Worm (Caenorhabditis elegans): Measurements from ENCODE around the gene ten-1.

- TF ChIP-seq ama-1 (optimal IDR thresholded peaks at IDR 0.05) (no peak), mdl-1 (tag; optimal IDR thresholded peaks at IDR 0.05) (no peak), nhr-77 (tag; optimal IDR thresholded peaks at IDR 0.05) (no peak), nhr-237 (tag; optimal IDR thresholded peaks at IDR 0.05) (no peak), ztf-11 (tag; optimal IDR thresholded peaks at IDR 0.05) (no peak), unc-39 (tag; optimal IDR thresholded peaks at IDR 0.05) (no peak), skn-1 (tag; optimal IDR thresholded peaks at IDR 0.05) (no peak)
Measured at ce11 chrIII:6802488-6802887, 18.2 kb upstream of the ten-1 start, which contains the start of gene lim-8.

All from whole organism, L2 larva.